Worm (Caenorhabditis elegans) whole organism, early embryonic: ENCODE results near the gene col-119.

ENCODE experiments used
- hnd-1 ChIP-seq: sonication (generic microtip); optimal IDR thresholded peaks from 2 replicates; lab custom pipeline; 2016; ENCODE audit warnings: missing genetic modification characterization, missing compliant biosample characterization
- scrt-1 ChIP-seq: fragments of 200-800 bp; sonication (Bioruptor generic); IDR thresholded peaks from 2 replicates; pipeline ENCODE4 v1.3.6; 2022; ENCODE audit warnings: missing genetic modification characterization, missing compliant biosample characterization

DNA sequence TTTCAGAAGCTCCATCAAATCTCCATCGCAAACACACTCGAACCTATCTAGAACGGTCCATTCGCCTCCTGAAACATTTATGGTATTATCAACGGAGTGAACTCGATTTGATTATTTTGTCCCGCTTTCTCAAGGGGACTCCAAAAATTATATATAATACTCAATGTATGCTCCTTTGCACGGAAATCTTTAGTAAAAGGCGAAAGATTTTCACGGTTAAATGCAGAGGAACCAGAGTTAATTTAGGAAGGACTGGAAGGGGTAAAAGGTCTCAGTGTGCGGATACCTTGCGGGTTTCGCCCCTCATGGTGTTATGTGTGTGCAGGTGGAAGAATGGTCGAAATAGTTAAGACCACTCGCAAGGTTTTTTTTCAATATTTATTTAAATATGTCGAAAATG is 21.6 kb upstream of the col-119 start:
- no peak for TF ChIP-seq scrt-1
- no peak for TF ChIP-seq hnd-1 (tag; lab: Kevin White, UChicago)
